Worm (Caenorhabditis elegans): ENCODE measurements around the gene ZK1127.3.

Gene ZK1127.3

ce11 chrII:7098578-7098977 is 43.5 kb downstream of the ZK1127.3 start, which contains the start of gene mct-5:
Gene mct-5, minus strand, starts transcription at chrII:7098593.
- no peak for TF ChIP-seq tbx-2 (tag; optimal IDR thresholded peaks at IDR 0.05)

ce11 chrII:7099231-7099630 is 44.1 kb downstream of the ZK1127.3 start:
- TF ChIP-seq skn-1 (tag; optimal IDR thresholded peaks at IDR 0.05) (no peak), nhr-12 (tag; optimal IDR thresholded peaks at IDR 0.05) (no peak), egl-27 (tag; optimal IDR thresholded peaks at IDR 0.05) (no peak), hmg-11 (tag; optimal IDR thresholded peaks at IDR 0.05) (no peak), egl-5 (tag; optimal IDR thresholded peaks at IDR 0.05) (no peak), nhr-28 (tag; optimal IDR thresholded peaks at IDR 0.05) (peak; percentile 32), eor-1 (tag; optimal IDR thresholded peaks at IDR 0.05) (no peak), fos-1 (tag; optimal IDR thresholded peaks at IDR 0.05) (no peak), ama-1 (optimal IDR thresholded peaks at IDR 0.05) (peak; percentile 30), fkh-2 (tag; optimal IDR thresholded peaks at IDR 0.05) (no peak), jun-1 (tag; optimal IDR thresholded peaks at IDR 0.05) (no peak), ceh-16 (tag; optimal IDR thresholded peaks at IDR 0.05) (no peak), ZK546.5 (tag; optimal IDR thresholded peaks at IDR 0.05) (no peak), nhr-67 (tag; optimal IDR thresholded peaks at IDR 0.05) (no peak), zag-1 (tag; optimal IDR thresholded peaks at IDR 0.05) (no peak)

- TF ChIP-seq skn-1 (tag; optimal IDR thresholded peaks at IDR 0.05): no peak
- no peak for TF ChIP-seq hmg-11 (tag; optimal IDR thresholded peaks at IDR 0.05)
- no peak for TF ChIP-seq lin-39 (tag; optimal IDR thresholded peaks at IDR 0.05)
- peak; percentile 56 for TF ChIP-seq ama-1 (optimal IDR thresholded peaks at IDR 0.05)
- TF ChIP-seq elt-2 (tag; optimal IDR thresholded peaks at IDR 0.05): no peak
- TF ChIP-seq lsy-12 (tag; optimal IDR thresholded peaks at IDR 0.05): peak; percentile 37
Observed at ce11 chrII:7100838-7101237, 45.8 kb downstream of the ZK1127.3 start, which contains the start of gene mmaa-1. Gene mmaa-1, minus strand, starts transcription at chrII:7101165.

- TF ChIP-seq unc-39 (tag; optimal IDR thresholded peaks at IDR 0.05) (no peak), elt-3 (tag; optimal IDR thresholded peaks at IDR 0.05) (no peak), mml-1 (tag; optimal IDR thresholded peaks at IDR 0.05) (no peak), ceh-28 (tag; optimal IDR thresholded peaks at IDR 0.05) (no peak), nhr-25 (tag; optimal IDR thresholded peaks at IDR 0.05) (peak; percentile 2), lsy-12 (tag; optimal IDR thresholded peaks at IDR 0.05) (no peak), unc-62 (GFP tag; optimal IDR thresholded peaks at IDR 0.05) (no peak), ama-1 (optimal IDR thresholded peaks at IDR 0.05) (no peak), skn-1 (tag; optimal IDR thresholded peaks at IDR 0.05) (no peak), R02D3.7 (tag; optimal IDR thresholded peaks at IDR 0.05) (no peak), fkh-2 (tag; optimal IDR thresholded peaks at IDR 0.05) (no peak), mdl-1 (tag; optimal IDR thresholded peaks at IDR 0.05) (no peak), ztf-4 (tag; optimal IDR thresholded peaks at IDR 0.05) (no peak), hmg-11 (tag; optimal IDR thresholded peaks at IDR 0.05) (no peak), lin-15B (tag; optimal IDR thresholded peaks at IDR 0.05) (peak; percentile 6)
Observed at ce11 chrII:7102288-7102687, 47.2 kb downstream of the ZK1127.3 start.

ce11 chrII:7103111-7103510 is 48.0 kb downstream of the ZK1127.3 start:
- no peak for TF ChIP-seq nhr-23 (tag; optimal IDR thresholded peaks at IDR 0.05)
- TF ChIP-seq nhr-67 (tag; optimal IDR thresholded peaks at IDR 0.05): no peak
- no peak for TF ChIP-seq fkh-2 (tag; optimal IDR thresholded peaks at IDR 0.05)
- TF ChIP-seq daf-12 (tag; optimal IDR thresholded peaks at IDR 0.05): no peak
- no peak for TF ChIP-seq pqm-1 (tag; optimal IDR thresholded peaks at IDR 0.05)
- TF ChIP-seq pha-4 (tag; optimal IDR thresholded peaks at IDR 0.05): no peak
- no peak for TF ChIP-seq ztf-11 (tag; optimal IDR thresholded peaks at IDR 0.05)
